Fruit fly (Drosophila melanogaster) whole organism, adult: ENCODE results near the gene CG10970.
A peak's percentile ranks its signal among the peaks of the same experiment; 100 is the strongest.

Experiments used
- CG11617 ChIP-seq: fragments of 200-800 bp; sonication (Bioruptor generic); optimal IDR thresholded peaks from 2 replicates; lab custom pipeline; 2017; ENCODE audit warnings: mild to moderate bottlenecking, missing biosample characterization, missing genetic modification reagents, missing genetic modification characterization
- CG12768 ChIP-seq: fragments of 200-800 bp; sonication (Bioruptor generic); optimal IDR thresholded peaks from 2 replicates; lab custom pipeline; 2017; ENCODE audit warnings: missing biosample characterization, missing genetic modification characterization, mild to moderate bottlenecking, moderate library complexity, missing genetic modification reagents
- CG14711 ChIP-seq: fragments of 200-800 bp; sonication (Bioruptor generic); optimal IDR thresholded peaks from 2 replicates; lab custom pipeline; 2018; ENCODE audit warnings: missing biosample characterization, mild to moderate bottlenecking, missing genetic modification characterization, moderate library complexity
- CG1620 ChIP-seq: fragments of 200-800 bp; sonication (Bioruptor generic); optimal IDR thresholded peaks from 2 replicates; lab custom pipeline; 2016; ENCODE audit warnings: missing biosample characterization, missing genetic modification characterization
- CG33017 ChIP-seq: fragments of 200-800 bp; sonication (Bioruptor generic); optimal IDR thresholded peaks from 2 replicates; lab custom pipeline; 2018; ENCODE audit warnings: missing biosample characterization, mild to moderate bottlenecking, missing genetic modification characterization, moderate library complexity
- CG5204 ChIP-seq: fragments of 200-800 bp; sonication (Bioruptor generic); optimal IDR thresholded peaks from 2 replicates; lab custom pipeline; 2016; ENCODE audit warnings: missing biosample characterization, missing genetic modification characterization
- CG7045 ChIP-seq: fragments of 200-800 bp; sonication (Bioruptor generic); optimal IDR thresholded peaks from 2 replicates; lab custom pipeline; 2017; ENCODE audit warnings: missing biosample characterization, mild to moderate bottlenecking, missing genetic modification characterization
- CG7101 ChIP-seq: fragments of 200-800 bp; sonication (Bioruptor generic); optimal IDR thresholded peaks from 2 replicates; lab custom pipeline; 2018; ENCODE audit warnings: missing biosample characterization, mild to moderate bottlenecking, missing genetic modification characterization, moderate library complexity
- Clk ChIP-seq: fragments of 200-800 bp; sonication (Bioruptor generic); optimal IDR thresholded peaks from 2 replicates; lab custom pipeline; 2017; ENCODE audit warnings: missing biosample characterization, missing genetic modification characterization
- Crg-1 ChIP-seq: fragments of 200-800 bp; sonication (Bioruptor generic); optimal IDR thresholded peaks from 2 replicates; lab custom pipeline; 2016; ENCODE audit warnings: missing biosample characterization, missing genetic modification characterization
- Hr96 ChIP-seq: fragments of 200-800 bp; sonication (Bioruptor generic); optimal IDR thresholded peaks from 2 replicates; lab custom pipeline; 2016; ENCODE audit warnings: missing biosample characterization, missing genetic modification characterization
- Mnt ChIP-seq: fragments of 200-800 bp; sonication (Bioruptor generic); optimal IDR thresholded peaks from 2 replicates; lab custom pipeline; 2016; ENCODE audit warnings: missing biosample characterization, mild to moderate bottlenecking, missing genetic modification characterization
- bab1 ChIP-seq: fragments of 200-800 bp; sonication (Bioruptor generic); optimal IDR thresholded peaks from 3 replicates; lab custom pipeline; 2019; ENCODE audit warnings: missing biosample characterization, mild to moderate bottlenecking, missing genetic modification characterization, moderate library complexity
- cic ChIP-seq: fragments of 200-800 bp; sonication (Bioruptor generic); optimal IDR thresholded peaks from 2 replicates; lab custom pipeline; 2017; ENCODE audit warnings: missing biosample characterization, mild to moderate bottlenecking, missing genetic modification characterization, moderate library complexity
- cnc ChIP-seq, 2 experiments: fragments of >200 bp; optimal IDR thresholded peaks; 2 replicates each; lab custom pipeline; 2017
- kay ChIP-seq: fragments of 200-800 bp; sonication (Bioruptor generic); peaks from one replicate; lab custom pipeline; 2016; ENCODE audit warnings: missing biosample characterization, missing genetic modification characterization, borderline replicate concordance
- ovo ChIP-seq: fragments of 200-800 bp; sonication (Bioruptor generic); optimal IDR thresholded peaks from 2 replicates; lab custom pipeline; 2016; ENCODE audit warnings: missing biosample characterization, missing genetic modification characterization
- pad ChIP-seq: fragments of 200-800 bp; sonication (Bioruptor generic); optimal IDR thresholded peaks from 3 replicates; lab custom pipeline; 2017; ENCODE audit warnings: missing biosample characterization, missing genetic modification characterization, mild to moderate bottlenecking, moderate library complexity, missing genetic modification reagents
- tj ChIP-seq: fragments of 200-800 bp; sonication (Bioruptor generic); optimal IDR thresholded peaks from 3 replicates; lab custom pipeline; 2017; ENCODE audit warnings: missing biosample characterization, mild to moderate bottlenecking, missing genetic modification characterization, moderate library complexity
- toe ChIP-seq: fragments of 200-800 bp; sonication (Bioruptor generic); optimal IDR thresholded peaks from 2 replicates; lab custom pipeline; 2016; ENCODE audit warnings: missing biosample characterization, missing genetic modification characterization

Gene CG10970

dm6 chrX:9048941-9049340 lies 22.3 kb downstream of the CG10970 start:
- TF ChIP-seq CG11617 (GFP tag; lab: Kevin White, UChicago) (no peak), Mnt (GFP tag; lab: Kevin White, UChicago) (no peak), CG12768 (no peak), CG1620 (GFP tag; lab: Kevin White, UChicago) (no peak), CG7101 (no peak), toe (GFP tag; lab: Kevin White, UChicago) (no peak), pad (GFP tag; lab: Kevin White, UChicago) (peak; percentile 47)

- TF ChIP-seq CG11617 (GFP tag; lab: Kevin White, UChicago) (no peak), Crg-1 (GFP tag; lab: Kevin White, UChicago) (no peak), CG7045 (no peak), ovo (GFP tag; lab: Kevin White, UChicago) (no peak), CG7101 (no peak), CG12768 (no peak), CG1620 (GFP tag; lab: Kevin White, UChicago) (no peak), CG5204 (GFP tag; lab: Kevin White, UChicago) (no peak), cnc (optimal IDR thresholded peaks at IDR 0.05; lab: Kevin White, UChicago) (no peak), CG14711 (no peak), kay (GFP tag; lab: Kevin White, UChicago) (no peak), Mnt (GFP tag; lab: Kevin White, UChicago) (no peak), tj (GFP tag; lab: Kevin White, UChicago) (no peak), Clk (GFP tag; lab: Kevin White, UChicago) (no peak), toe (GFP tag; lab: Kevin White, UChicago) (no peak)
Observed at dm6 chrX:9048385-9048750, 22.8 kb downstream of the CG10970 start.

DNA sequence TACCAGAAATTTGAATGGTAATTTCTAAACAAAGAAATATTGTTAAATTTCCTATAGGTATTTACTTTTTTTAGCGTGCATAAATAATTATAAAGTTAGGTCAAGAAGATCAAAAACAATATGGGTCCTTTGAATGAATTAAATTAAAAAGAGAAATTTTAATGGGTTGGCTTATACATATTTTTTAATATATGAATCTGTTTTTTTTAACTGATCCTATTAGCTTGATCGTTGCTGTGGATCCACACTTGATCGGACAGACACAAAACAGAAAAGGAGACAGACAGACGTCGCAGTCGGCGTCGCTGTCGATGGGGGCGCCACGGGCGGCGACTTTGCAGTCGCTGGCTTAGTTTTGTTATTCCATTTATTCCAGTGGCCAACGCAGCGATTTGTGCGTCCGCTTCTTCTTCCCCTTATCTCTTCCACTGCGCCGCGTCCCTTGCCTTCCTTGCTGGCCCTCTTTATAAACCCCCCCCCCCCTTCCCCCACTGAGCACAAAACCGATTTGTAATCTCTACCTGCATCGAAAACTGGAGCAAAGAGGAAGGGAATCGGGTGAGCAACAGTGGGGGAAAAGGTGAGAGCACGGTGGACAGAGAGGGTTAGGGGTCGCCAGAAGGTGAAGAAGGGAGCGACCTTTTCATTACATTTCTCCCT lies 23.4 kb downstream of the CG10970 start:
- TF ChIP-seq ovo (GFP tag; lab: Kevin White, UChicago) (no peak), pad (GFP tag; lab: Kevin White, UChicago) (peak; percentile 84), bab1 (peak; percentile 37), kay (GFP tag; lab: Kevin White, UChicago) (no peak), CG7101 (peak; percentile 46), CG14711 (peak; percentile 44), CG33017 (tag; lab: Kevin White, UChicago) (peak; percentile 32)

dm6 chrX:9046986-9047385 lies 24.2 kb downstream of the CG10970 start:
- TF ChIP-seq CG11617 (GFP tag; lab: Kevin White, UChicago): peak; percentile 45
- TF ChIP-seq CG1620 (GFP tag; lab: Kevin White, UChicago): peak; percentile 84
- peak; percentile 98 for TF ChIP-seq bab1
- TF ChIP-seq Crg-1 (GFP tag; lab: Kevin White, UChicago): peak; percentile 78
- no peak for TF ChIP-seq Clk (GFP tag; lab: Kevin White, UChicago)
- TF ChIP-seq CG14711: peak; percentile 81
- TF ChIP-seq CG33017 (tag; lab: Kevin White, UChicago): peak; percentile 71
- peak; percentile 89 for TF ChIP-seq CG7101
- peak; percentile 36 for TF ChIP-seq tj (GFP tag; lab: Kevin White, UChicago)
- TF ChIP-seq Hr96 (GFP tag; lab: Kevin White, UChicago): peak; percentile 78
- TF ChIP-seq ovo (GFP tag; lab: Kevin White, UChicago): peak; percentile 47
- peak; percentile 71 for TF ChIP-seq pad (GFP tag; lab: Kevin White, UChicago)
- TF ChIP-seq cic (GFP tag; lab: Kevin White, UChicago): no peak
- TF ChIP-seq cnc (optimal IDR thresholded peaks at IDR 0.05; lab: Kevin White, UChicago): no peak
- peak; percentile 49 for TF ChIP-seq CG7045
- TF ChIP-seq CG12768: peak; percentile 56
- TF ChIP-seq CG5204 (GFP tag; lab: Kevin White, UChicago): peak; percentile 66
- TF ChIP-seq Mnt (GFP tag; lab: Kevin White, UChicago): peak; percentile 42
- TF ChIP-seq kay (GFP tag; lab: Kevin White, UChicago): no peak
- TF ChIP-seq toe (GFP tag; lab: Kevin White, UChicago): peak; percentile 61

DNA sequence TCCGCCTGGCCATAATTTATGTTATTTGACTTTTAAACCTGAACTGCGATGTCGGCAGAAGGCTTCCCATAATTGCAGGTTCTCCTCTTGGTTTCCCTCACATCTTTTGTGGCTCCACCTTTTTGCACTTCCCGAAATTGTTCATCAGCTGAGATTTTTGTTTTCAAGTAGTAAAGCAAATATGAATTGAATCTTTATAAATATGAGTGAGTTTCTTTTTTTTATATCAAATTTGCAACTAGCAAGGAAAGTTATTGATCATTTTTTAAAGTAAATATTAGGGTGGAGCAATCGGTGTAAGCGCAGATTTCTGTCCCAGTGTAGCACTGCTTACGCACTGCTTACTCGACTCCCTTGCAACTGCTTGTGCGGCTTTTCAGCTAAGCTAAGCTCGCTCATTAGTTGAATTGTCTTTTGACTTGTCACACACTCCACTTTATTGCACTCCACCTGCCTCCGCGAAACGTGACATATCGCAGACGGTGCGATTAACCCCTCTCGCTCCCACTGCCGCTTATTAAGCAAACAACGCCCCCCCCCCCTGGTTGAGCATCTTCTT lies 24.7 kb downstream of the CG10970 start:
- TF ChIP-seq tj (GFP tag; lab: Kevin White, UChicago): no peak
- TF ChIP-seq toe (GFP tag; lab: Kevin White, UChicago): no peak
- no peak for TF ChIP-seq Crg-1 (GFP tag; lab: Kevin White, UChicago)
- no peak for TF ChIP-seq CG12768
- TF ChIP-seq cic (GFP tag; lab: Kevin White, UChicago): no peak
- TF ChIP-seq kay (GFP tag; lab: Kevin White, UChicago): peak; percentile 62
- TF ChIP-seq CG14711: no peak

dm6 chrX:9044857-9045256 lies 26.4 kb downstream of the CG10970 start:
- TF ChIP-seq CG5204 (GFP tag; lab: Kevin White, UChicago) (no peak), kay (GFP tag; lab: Kevin White, UChicago) (no peak), cnc (optimal IDR thresholded peaks at IDR 0.05; lab: Kevin White, UChicago) (no peak), ovo (GFP tag; lab: Kevin White, UChicago) (no peak), toe (GFP tag; lab: Kevin White, UChicago) (no peak), Mnt (GFP tag; lab: Kevin White, UChicago) (peak; percentile 28), CG1620 (GFP tag; lab: Kevin White, UChicago) (no peak), CG12768 (no peak), CG33017 (tag; lab: Kevin White, UChicago) (no peak), CG14711 (no peak), pad (GFP tag; lab: Kevin White, UChicago) (no peak), Crg-1 (GFP tag; lab: Kevin White, UChicago) (no peak), CG11617 (GFP tag; lab: Kevin White, UChicago) (no peak), CG7101 (peak; percentile 16), cic (GFP tag; lab: Kevin White, UChicago) (no peak)
